Fruit fly (Drosophila melanogaster): ENCODE measurements around the gene spn-D.
A peak's percentile ranks its signal among the peaks of the same experiment; 100 is the strongest.

dm6 chr3R:27148812-27149769 is 16.4 kb upstream of the spn-D start:
- no peak for TF ChIP-seq CG18599 (GFP tag; optimal IDR thresholded peaks at IDR 0.05)
- peak in 1 of 2 experiments; percentile 79 for TF ChIP-seq Hr78 (GFP tag; optimal IDR thresholded peaks at IDR 0.05)
- TF ChIP-seq CG10431 (GFP tag; optimal IDR thresholded peaks at IDR 0.05): peak; percentile 73
- TF ChIP-seq CoRest (tag; optimal IDR thresholded peaks at IDR 0.05): peak; percentile 28
- no peak for TF ChIP-seq dmrt11E (tag; optimal IDR thresholded peaks at IDR 0.05)

All from whole organism, embryonic.